Fruit fly (Drosophila melanogaster) whole organism, embryonic: ENCODE measurements around the gene Mrp5.

ENCODE experiments used
- ATbp ChIP-seq: fragments of 200-800 bp; sonication (Bioruptor generic); optimal IDR thresholded peaks from 2 replicates; lab custom pipeline; 2017; ENCODE audit warnings: missing biosample characterization, mild to moderate bottlenecking, missing genetic modification characterization, missing genetic modification reagents
- Atf3 ChIP-seq: fragments of 200-800 bp; sonication (Bioruptor generic); optimal IDR thresholded peaks from 3 replicates; lab custom pipeline; 2016; ENCODE audit warnings: missing biosample characterization, missing genetic modification characterization
- B-H2 ChIP-seq: fragments of 200-800 bp; sonication (Bioruptor generic); optimal IDR thresholded peaks from 2 replicates; lab custom pipeline; 2018; ENCODE audit warnings: missing biosample characterization, mild to moderate bottlenecking, missing genetic modification characterization
- CG10462 ChIP-seq: fragments of 200-800 bp; sonication (Bioruptor generic); optimal IDR thresholded peaks from 2 replicates; lab custom pipeline; 2016; ENCODE audit warnings: missing biosample characterization, missing genetic modification characterization
- CG2199 ChIP-seq: fragments of 200-800 bp; sonication (Bioruptor generic); IDR thresholded peaks from 3 replicates; pipeline ENCODE4 v1.3.6; 2022; ENCODE audit warnings: missing biosample characterization, missing genetic modification characterization
- CG2202 ChIP-seq: fragments of 200-800 bp; sonication (Bioruptor generic); optimal IDR thresholded peaks from 2 replicates; lab custom pipeline; 2018; ENCODE audit warnings: missing biosample characterization, mild to moderate bottlenecking, missing genetic modification characterization
- CG2678 ChIP-seq: fragments of 200-800 bp; sonication (Bioruptor generic); optimal IDR thresholded peaks from 3 replicates; lab custom pipeline; 2019; ENCODE audit warnings: missing biosample characterization, mild to moderate bottlenecking, missing genetic modification characterization, moderate library complexity
- CG3407 ChIP-seq: fragments of 200-800 bp; sonication (Bioruptor generic); optimal IDR thresholded peaks from 2 replicates; lab custom pipeline; 2018; ENCODE audit warnings: missing biosample characterization, mild to moderate bottlenecking, missing genetic modification characterization
- CG5245 ChIP-seq: fragments of 200-800 bp; sonication (Bioruptor generic); optimal IDR thresholded peaks from 3 replicates; lab custom pipeline; 2016; ENCODE audit warnings: missing biosample characterization, missing genetic modification characterization
- CG6175 ChIP-seq: fragments of 200-800 bp; sonication (Bioruptor generic); IDR thresholded peaks from 3 replicates; pipeline ENCODE4 v1.3.6; 2022; ENCODE audit warnings: missing biosample characterization, missing genetic modification characterization
- CG6765 ChIP-seq: fragments of 200-800 bp; sonication (Bioruptor generic); optimal IDR thresholded peaks from 3 replicates; lab custom pipeline; 2017; ENCODE audit warnings: missing biosample characterization, mild to moderate bottlenecking, missing genetic modification characterization
- CG7963 ChIP-seq: fragments of 200-800 bp; sonication (Bioruptor generic); IDR thresholded peaks from 3 replicates; pipeline ENCODE4 v1.3.6; 2022; ENCODE audit warnings: missing biosample characterization, missing genetic modification characterization; ENCODE audit not compliant: partially characterized antibody
- CG8290 ChIP-seq, 3 experiments: fragments of 200-800 bp; sonication (Bioruptor generic); optimal IDR thresholded peaks; 2 replicates each; lab custom pipeline; 2016 to 2019; ENCODE audit warnings: missing biosample characterization in 3 of 3, missing genetic modification characterization in 3 of 3, mild to moderate bottlenecking in 2 of 3, moderate library complexity in 1 of 3
- CG8765 ChIP-seq: fragments of 200-800 bp; sonication (Bioruptor generic); IDR thresholded peaks from 2 replicates; pipeline ENCODE4 v1.3.6; 2022; ENCODE audit warnings: missing biosample characterization, missing genetic modification characterization
- CG8944 ChIP-seq: fragments of 200-800 bp; sonication (Bioruptor generic); optimal IDR thresholded peaks from 3 replicates; lab custom pipeline; 2016; ENCODE audit warnings: missing biosample characterization, missing genetic modification characterization
- CG9727 ChIP-seq: fragments of 200-800 bp; sonication (Bioruptor generic); optimal IDR thresholded peaks from 3 replicates; lab custom pipeline; 2017; ENCODE audit warnings: missing biosample characterization, mild to moderate bottlenecking, missing genetic modification characterization
- CG9817 ChIP-seq: fragments of 200-800 bp; sonication (Bioruptor generic); optimal IDR thresholded peaks from 2 replicates; lab custom pipeline; 2018; ENCODE audit warnings: missing biosample characterization, mild to moderate bottlenecking, missing genetic modification characterization, moderate library complexity
- CoRest ChIP-seq: fragments of 200-800 bp; sonication (Bioruptor generic); optimal IDR thresholded peaks from 3 replicates; lab custom pipeline; 2018; ENCODE audit warnings: missing biosample characterization, mild to moderate bottlenecking, missing genetic modification characterization, moderate library complexity
- CrebB ChIP-seq: fragments of 200-800 bp; sonication (Bioruptor generic); optimal IDR thresholded peaks from 3 replicates; lab custom pipeline; 2018; ENCODE audit warnings: missing biosample characterization, mild to moderate bottlenecking, missing genetic modification characterization
- D ChIP-seq, 2 experiments: fragments of 200-800 bp in 1 of 2; fragments of >200 bp in 1 of 2; sonication (Bioruptor generic) in 1 of 2; optimal IDR thresholded peaks; 2 replicates in 1 of 2; 3 replicates in 1 of 2; lab custom pipeline; 2017; ENCODE audit warnings: mild to moderate bottlenecking in 1 of 2, missing biosample characterization in 1 of 2, missing genetic modification characterization in 1 of 2, missing genetic modification reagents in 1 of 2
- D19A ChIP-seq: fragments of 200-800 bp; optimal IDR thresholded peaks from 3 replicates; lab custom pipeline; 2019; ENCODE audit warnings: missing biosample characterization, mild to moderate bottlenecking, missing genetic modification characterization, moderate library complexity
- Fer3 ChIP-seq: fragments of 200-800 bp; sonication (Bioruptor generic); optimal IDR thresholded peaks from 2 replicates; lab custom pipeline; 2018; ENCODE audit warnings: missing biosample characterization, mild to moderate bottlenecking, missing genetic modification characterization, moderate library complexity
- Hand ChIP-seq: fragments of 200-800 bp; sonication (Bioruptor generic); optimal IDR thresholded peaks from 2 replicates; lab custom pipeline; 2017; ENCODE audit warnings: mild to moderate bottlenecking, missing biosample characterization, missing genetic modification reagents, missing genetic modification characterization
- Mrtf ChIP-seq: fragments of 200-800 bp; sonication (Bioruptor generic); IDR thresholded peaks from 3 replicates; pipeline ENCODE4 v1.3.6; 2022; ENCODE audit warnings: missing biosample characterization, missing genetic modification characterization
- Nf-YC ChIP-seq: fragments of 200-800 bp; optimal IDR thresholded peaks from 3 replicates; lab custom pipeline; 2019; ENCODE audit warnings: missing biosample characterization, mild to moderate bottlenecking, missing genetic modification characterization, moderate library complexity
- PHDP ChIP-seq: fragments of 200-800 bp; sonication (Bioruptor generic); optimal IDR thresholded peaks from 3 replicates; lab custom pipeline; 2018; ENCODE audit warnings: missing biosample characterization, mild to moderate bottlenecking, missing genetic modification characterization, moderate library complexity
- Vsx1 ChIP-seq: fragments of 200-800 bp; sonication (Bioruptor generic); optimal IDR thresholded peaks from 2 replicates; lab custom pipeline; 2017; ENCODE audit warnings: missing biosample characterization, mild to moderate bottlenecking, missing genetic modification characterization, missing genetic modification reagents
- Xrp1 ChIP-seq: fragments of 200-800 bp; sonication (Bioruptor generic); IDR thresholded peaks from 2 replicates; pipeline ENCODE4 v1.3.6; 2022; ENCODE audit warnings: missing biosample characterization, missing genetic modification characterization
- ab ChIP-seq: fragments of 200-800 bp; sonication (Bioruptor generic); optimal IDR thresholded peaks from 2 replicates; lab custom pipeline; 2016; ENCODE audit warnings: missing biosample characterization, missing genetic modification characterization
- abd-A ChIP-seq: fragments of 200-800 bp; sonication (Bioruptor generic); optimal IDR thresholded peaks from 3 replicates; lab custom pipeline; 2019; ENCODE audit warnings: missing biosample characterization, mild to moderate bottlenecking, missing genetic modification characterization, moderate library complexity
- al ChIP-seq: fragments of 200-800 bp; sonication (Bioruptor generic); IDR thresholded peaks from 2 replicates; pipeline ENCODE4 v1.3.6; 2022; ENCODE audit warnings: missing biosample characterization, missing genetic modification characterization
- bab2 ChIP-seq: fragments of 200-800 bp; sonication (Bioruptor generic); optimal IDR thresholded peaks from 2 replicates; lab custom pipeline; 2016; ENCODE audit warnings: missing biosample characterization, missing genetic modification characterization
- cg ChIP-seq: fragments of 200-800 bp; sonication (Bioruptor generic); optimal IDR thresholded peaks from 3 replicates; lab custom pipeline; 2019; ENCODE audit warnings: missing biosample characterization, mild to moderate bottlenecking, missing genetic modification characterization, moderate library complexity
- chif ChIP-seq, 2 experiments: fragments of 200-800 bp; sonication (Bioruptor generic); optimal IDR thresholded peaks; 3 replicates each; lab custom pipeline; 2016; ENCODE audit warnings: missing biosample characterization in 2 of 2, missing genetic modification characterization in 2 of 2
- chinmo ChIP-seq: fragments of 200-800 bp; sonication (Bioruptor generic); IDR thresholded peaks from 4 replicates; pipeline ENCODE4 v1.3.6; 2022; ENCODE audit warnings: missing biosample characterization, missing genetic modification characterization; ENCODE audit not compliant: partially characterized antibody
- crc ChIP-seq: fragments of 200-800 bp; sonication (Bioruptor generic); optimal IDR thresholded peaks from 2 replicates; lab custom pipeline; 2016; ENCODE audit warnings: missing biosample characterization, missing genetic modification characterization
- disco-r ChIP-seq: fragments of 200-800 bp; sonication (Bioruptor generic); optimal IDR thresholded peaks from 2 replicates; lab custom pipeline; 2016; ENCODE audit warnings: missing biosample characterization, missing genetic modification characterization
- dmrt99B ChIP-seq: fragments of 200-800 bp; sonication (Bioruptor generic); optimal IDR thresholded peaks from 2 replicates; lab custom pipeline; 2018; ENCODE audit warnings: missing biosample characterization, mild to moderate bottlenecking, missing genetic modification characterization, moderate library complexity
- fru ChIP-seq: fragments of >200 bp; optimal IDR thresholded peaks from 2 replicates; lab custom pipeline; 2017
- fu2 ChIP-seq: fragments of 200-800 bp; sonication (Bioruptor generic); optimal IDR thresholded peaks from 2 replicates; lab custom pipeline; 2016; ENCODE audit warnings: missing biosample characterization, missing genetic modification characterization
- gro ChIP-seq: fragments of 200-800 bp; sonication (Bioruptor generic); optimal IDR thresholded peaks from 2 replicates; lab custom pipeline; 2016; ENCODE audit warnings: missing biosample characterization, missing genetic modification characterization
- pnt ChIP-seq: fragments of 200-800 bp; sonication (Bioruptor generic); optimal IDR thresholded peaks from 3 replicates; lab custom pipeline; 2016; ENCODE audit warnings: missing biosample characterization, missing genetic modification characterization
- pzg ChIP-seq: fragments of 200-800 bp; sonication (Bioruptor generic); optimal IDR thresholded peaks from 3 replicates; lab custom pipeline; 2018; ENCODE audit warnings: missing biosample characterization, mild to moderate bottlenecking, missing genetic modification characterization, moderate library complexity
- ro ChIP-seq: fragments of 200-800 bp; sonication (Bioruptor generic); IDR thresholded peaks from 2 replicates; pipeline ENCODE4 v1.3.6; 2022; ENCODE audit warnings: missing biosample characterization, missing genetic modification characterization
- row ChIP-seq: fragments of 200-800 bp; sonication (Bioruptor generic); IDR thresholded peaks from 3 replicates; pipeline ENCODE4 v1.3.6; 2022; ENCODE audit warnings: missing biosample characterization, missing genetic modification characterization
- sisA ChIP-seq: fragments of 200-800 bp; sonication (Bioruptor generic); IDR thresholded peaks from 2 replicates; pipeline ENCODE4 v1.3.6; 2022; ENCODE audit warnings: missing biosample characterization, missing genetic modification characterization
- stwl ChIP-seq: fragments of 200-800 bp; sonication (Bioruptor generic); optimal IDR thresholded peaks from 3 replicates; lab custom pipeline; 2018; ENCODE audit warnings: missing biosample characterization, mild to moderate bottlenecking, missing genetic modification characterization, moderate library complexity
- tio ChIP-seq: fragments of 200-800 bp; sonication (Bioruptor generic); optimal IDR thresholded peaks from 2 replicates; lab custom pipeline; 2017; ENCODE audit warnings: missing biosample characterization, missing genetic modification characterization, inconsistent platforms
- twi ChIP-seq: fragments of 200-800 bp; optimal IDR thresholded peaks from 2 replicates; lab custom pipeline; 2019; ENCODE audit warnings: missing biosample characterization, mild to moderate bottlenecking, missing genetic modification characterization, moderate library complexity

Mrp5 gene

DNA sequence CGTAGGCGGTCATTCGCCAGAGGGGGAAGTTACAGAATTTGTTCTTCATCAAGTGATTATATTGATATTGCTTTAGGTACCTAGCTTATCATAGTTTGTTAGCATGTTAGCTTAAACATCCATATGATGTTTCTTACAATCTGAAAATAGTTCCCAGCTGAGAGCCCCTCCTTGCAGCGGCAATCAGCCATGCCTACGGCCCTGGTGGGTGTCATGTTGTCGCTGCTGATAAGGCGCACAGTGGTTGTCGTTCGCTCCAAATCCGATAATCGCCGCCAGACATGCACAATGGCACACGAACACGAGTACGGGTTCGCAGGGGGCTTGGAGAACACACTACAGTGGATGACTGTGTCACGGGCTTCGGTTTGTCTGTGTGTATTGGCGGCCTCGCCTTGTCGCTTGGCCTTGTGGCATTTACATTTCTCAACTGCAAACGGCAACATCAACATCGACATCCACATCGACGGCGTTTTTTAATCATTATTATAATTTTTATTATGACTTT lies 30.5 kb upstream of the Mrp5 start (continued):
- TF ChIP-seq pnt (GFP tag; lab: Kevin White, UChicago) (peak; percentile 64), CG9727 (GFP tag; lab: Kevin White, UChicago) (peak; percentile 68), CG10462 (peak; percentile 75), pzg (peak; percentile 20), ATbp (GFP tag; lab: Kevin White, UChicago) (peak; percentile 78), fru (lab: Kevin White, UChicago) (no peak), fu2 (peak; percentile 83), abd-A (tag; lab: Kevin White, UChicago) (peak; percentile 58), gro (GFP tag; lab: Kevin White, UChicago) (peak; percentile 87), D (optimal IDR thresholded peaks at IDR 0.05; lab: Kevin White, UChicago) (no peak), D (GFP tag; optimal IDR thresholded peaks at IDR 0.05; lab: Kevin White, UChicago) (peak; percentile 42), row (GFP tag; lab: Robert Waterston, UW) (peak; percentile 94), dmrt99B (tag; lab: Kevin White, UChicago) (peak; percentile 75), ro (peak; percentile 38; the same call in 1 of the 2 replicates), tio (GFP tag; lab: Kevin White, UChicago) (peak; percentile 61), chif (GFP tag; optimal IDR thresholded peaks at IDR 0.05; lab: Kevin White, UChicago) (peak; percentile 73 to 80), CG9817 (tag; lab: Kevin White, UChicago) (peak; percentile 66), chinmo (GFP tag; lab: Robert Waterston, UW) (peak; percentile 84; the same call in 2 of the 4 replicates), disco-r (GFP tag; lab: Kevin White, UChicago) (peak; percentile 46), CG2199 (GFP tag; lab: Robert Waterston, UW) (peak; percentile 87), CG6765 (GFP tag; lab: Kevin White, UChicago) (peak; percentile 72), Atf3 (peak; percentile 61), Xrp1 (GFP tag; lab: Robert Waterston, UW) (peak; percentile 89), D19A (peak; percentile 38), CG2202 (peak; percentile 28), al (peak; percentile 76), Fer3 (tag; lab: Kevin White, UChicago) (peak; percentile 84), stwl (tag; lab: Kevin White, UChicago) (no peak), Vsx1 (GFP tag; lab: Kevin White, UChicago) (peak; percentile 23), CG2678 (tag; lab: Kevin White, UChicago) (peak; percentile 83), CG8765 (peak; percentile 50; the same call in 1 of the 2 replicates), CG5245 (GFP tag; lab: Kevin White, UChicago) (peak; percentile 55), twi (tag; lab: Kevin White, UChicago) (peak; percentile 20), CG8944 (GFP tag; lab: Kevin White, UChicago) (peak; percentile 73), crc (GFP tag; lab: Kevin White, UChicago) (peak; percentile 64), CoRest (tag; lab: Kevin White, UChicago) (peak; percentile 79), bab2 (GFP tag; lab: Kevin White, UChicago) (peak; percentile 89), CG3407 (GFP tag; lab: Kevin White, UChicago) (no peak), CG8290 (GFP tag; optimal IDR thresholded peaks at IDR 0.05; lab: Kevin White, UChicago) (no peak), CG8290 (tag; optimal IDR thresholded peaks at IDR 0.05; lab: Kevin White, UChicago) (peak in 1 of 2 experiments; percentile 97), Mrtf (GFP tag; lab: Robert Waterston, UW) (peak; percentile 83), CrebB (tag; lab: Kevin White, UChicago) (peak; percentile 67), sisA (peak; percentile 73), CG6175 (GFP tag; lab: Robert Waterston, UW) (peak; percentile 48; the same call in 1 of the 3 replicates), ab (GFP tag; lab: Kevin White, UChicago) (peak; percentile 70), B-H2 (GFP tag; lab: Kevin White, UChicago) (no peak), Nf-YC (tag; lab: Kevin White, UChicago) (peak; percentile 64), cg (GFP tag; lab: Kevin White, UChicago) (peak; percentile 32), CG7963 (no peak), Hand (GFP tag; lab: Kevin White, UChicago) (peak; percentile 63), PHDP (peak; percentile 81)
